Fruit fly (Drosophila melanogaster): ENCODE measurements around the gene CG5078.

Gene CG5078

dm6 chr3L:20505732-20506131 lies at the start of gene CG5078:
CG5078 (plus strand) TSS chr3L:20506032.
- no peak for TF ChIP-seq br (optimal IDR thresholded peaks at IDR 0.05)
- TF ChIP-seq sens (GFP tag): peak; percentile 2
- TF ChIP-seq CG11696 (GFP tag; IDR thresholded peaks at IDR 0.05): no peak
- TF ChIP-seq Ets65A (GFP tag): peak; percentile 66

dm6 chr3L:20460383-20460782 lies 45.4 kb upstream of the CG5078 start, which contains the start of gene mag:
mag (plus strand) TSS chr3L:20460683.
- TF ChIP-seq CG10543 (GFP tag; optimal IDR thresholded peaks at IDR 0.05): no peak
- TF ChIP-seq Xrp1 (GFP tag; IDR thresholded peaks at IDR 0.05): no peak
- no peak for TF ChIP-seq HLH54F (GFP tag; optimal IDR thresholded peaks at IDR 0.05)
- no peak for TF ChIP-seq CG17802 (tag; optimal IDR thresholded peaks at IDR 0.05)
- TF ChIP-seq Atf-2 (GFP tag; optimal IDR thresholded peaks at IDR 0.05): no peak
- TF ChIP-seq ro (GFP tag; IDR thresholded peaks at IDR 0.05): no peak
- TF ChIP-seq NfI (GFP tag; optimal IDR thresholded peaks at IDR 0.05): no peak
- no peak for TF ChIP-seq sens (GFP tag)
- no peak for TF ChIP-seq Pdp1 (GFP tag; optimal IDR thresholded peaks at IDR 0.05)
- no peak for TF ChIP-seq NC2β (GFP tag; optimal IDR thresholded peaks at IDR 0.05)
- TF ChIP-seq Sry-δ (GFP tag; optimal IDR thresholded peaks at IDR 0.05): no peak
- TF ChIP-seq mirr (GFP tag; optimal IDR thresholded peaks at IDR 0.05): no peak
- no peak for TF ChIP-seq Lpt (GFP tag; optimal IDR thresholded peaks at IDR 0.05)
- no peak for TF ChIP-seq fd96Cb (tag; optimal IDR thresholded peaks at IDR 0.05)
- TF ChIP-seq stc (GFP tag; IDR thresholded peaks at IDR 0.05): no peak
- TF ChIP-seq Six4 (GFP tag; optimal IDR thresholded peaks at IDR 0.05): no peak
- TF ChIP-seq cg (GFP tag; optimal IDR thresholded peaks at IDR 0.05): no peak
- no peak for TF ChIP-seq Dad (GFP tag; optimal IDR thresholded peaks at IDR 0.05)

- no peak for TF ChIP-seq Stat92E (GFP tag; optimal IDR thresholded peaks at IDR 0.05)
- peak; percentile 99 for TF ChIP-seq exex (tag; optimal IDR thresholded peaks at IDR 0.05)
- TF ChIP-seq Awh (GFP tag; IDR thresholded peaks at IDR 0.05): no peak
- peak; percentile 49 for TF ChIP-seq grn (GFP tag; optimal IDR thresholded peaks at IDR 0.05)
- TF ChIP-seq CG17802 (tag; optimal IDR thresholded peaks at IDR 0.05): no peak
- peak; percentile 37 for TF ChIP-seq D19A (tag; optimal IDR thresholded peaks at IDR 0.05)
- no peak for TF ChIP-seq bbx (GFP tag; IDR thresholded peaks at IDR 0.05; ENCODE audit: partially characterized antibody)
- peak; percentile 16 for TF ChIP-seq CG8388 (GFP tag; optimal IDR thresholded peaks at IDR 0.05)
- TF ChIP-seq sug (tag; optimal IDR thresholded peaks at IDR 0.05): peak; percentile 45
- TF ChIP-seq CG5245 (GFP tag; optimal IDR thresholded peaks at IDR 0.05): no peak
- TF ChIP-seq sens-2 (GFP tag; IDR thresholded peaks at IDR 0.05): 0 out of 2 replicates have a peak, but pooled peaks have one; percentile 20
- TF ChIP-seq CG15696 (tag; optimal IDR thresholded peaks at IDR 0.05): no peak
- TF ChIP-seq Sox102F (GFP tag; optimal IDR thresholded peaks at IDR 0.05): no peak
- TF ChIP-seq CG34376 (GFP tag; optimal IDR thresholded peaks at IDR 0.05): peak; percentile 25
Measured at dm6 chr3L:20462391-20462790, 43.4 kb upstream of the CG5078 start.

dm6 chr3L:20464677-20465076 lies 41.2 kb upstream of the CG5078 start, which contains the start of gene atk:
atk (minus strand) TSS chr3L:20464862.
- TF ChIP-seq CTCF (GFP tag; optimal IDR thresholded peaks at IDR 0.05) (peak; percentile 65), h (optimal IDR thresholded peaks at IDR 0.05) (no peak), pros (GFP tag; optimal IDR thresholded peaks at IDR 0.05) (no peak), CG32532 (GFP tag; IDR thresholded peaks at IDR 0.05) (0 out of 2 replicates have a peak, but pooled peaks have one; percentile 1)
